Worm (Caenorhabditis elegans): Measurements from ENCODE around the gene ceh-51.
A peak's percentile ranks its signal among the peaks of the same experiment; 100 is the strongest.

Gene ceh-51

ce11 chrV:18882990-18883389 is 9.1 kb downstream of the ceh-51 start:
- peak; percentile 33; the same call in 1 of the 2 replicates for TF ChIP-seq ceh-45 (GFP tag; IDR thresholded peaks at IDR 0.05)

- TF ChIP-seq sox-2 (GFP tag; IDR thresholded peaks at IDR 0.05) = no peak
- TF ChIP-seq T23F11.4 (GFP tag; optimal IDR thresholded peaks at IDR 0.05) = no peak
- no peak for TF ChIP-seq unc-42 (tag; optimal IDR thresholded peaks at IDR 0.05)
- TF ChIP-seq hlh-15 (tag; optimal IDR thresholded peaks at IDR 0.05) = no peak
- no peak for TF ChIP-seq tbx-7 (tag; optimal IDR thresholded peaks at IDR 0.05)
- no peak for TF ChIP-seq dve-1 (tag; optimal IDR thresholded peaks at IDR 0.05)
- TF ChIP-seq ama-1 (optimal IDR thresholded peaks at IDR 0.05) = no peak
- TF ChIP-seq ref-2 (tag; optimal IDR thresholded peaks at IDR 0.05) = no peak
- no peak for TF ChIP-seq unc-86 (tag; optimal IDR thresholded peaks at IDR 0.05)
- TF ChIP-seq pros-1 (tag; optimal IDR thresholded peaks at IDR 0.05) = no peak
- no peak for TF ChIP-seq ceh-34 (tag; optimal IDR thresholded peaks at IDR 0.05)
- TF ChIP-seq C38D4.7 (GFP tag; optimal IDR thresholded peaks at IDR 0.05) = no peak
- TF ChIP-seq K02D7.2 (tag; optimal IDR thresholded peaks at IDR 0.05) = no peak
- TF ChIP-seq syd-9 (tag; optimal IDR thresholded peaks at IDR 0.05) = no peak
- TF ChIP-seq pqm-1 (tag; optimal IDR thresholded peaks at IDR 0.05) = no peak
- no peak for TF ChIP-seq fkh-6 (tag; optimal IDR thresholded peaks at IDR 0.05)
- no peak for TF ChIP-seq Y22D7AL.16 (tag; optimal IDR thresholded peaks at IDR 0.05)
- no peak for TF ChIP-seq gmeb-2 (tag; optimal IDR thresholded peaks at IDR 0.05)
- TF ChIP-seq sox-4 (tag; optimal IDR thresholded peaks at IDR 0.05) = no peak
- no peak for TF ChIP-seq ahr-1 (tag; optimal IDR thresholded peaks at IDR 0.05)
Measured at ce11 chrV:18894924-18895388, 21.0 kb downstream of the ceh-51 start, which contains the start of gene emb-4. Gene emb-4, minus strand, starts transcription at chrV:18894974.

- TF ChIP-seq sdc-2 (tag; optimal IDR thresholded peaks at IDR 0.05) = no peak
- TF ChIP-seq ahr-1 (tag; optimal IDR thresholded peaks at IDR 0.05) = no peak
- TF ChIP-seq unc-42 (tag; optimal IDR thresholded peaks at IDR 0.05) = no peak
- no peak for TF ChIP-seq pha-4 (tag; optimal IDR thresholded peaks at IDR 0.05)
- no peak for TF ChIP-seq ceh-6 (GFP tag; optimal IDR thresholded peaks at IDR 0.05)
- TF ChIP-seq nhr-11 (tag; optimal IDR thresholded peaks at IDR 0.05) = no peak
- TF ChIP-seq ceh-34 (tag; optimal IDR thresholded peaks at IDR 0.05) = no peak
- TF ChIP-seq ztf-16 (tag; optimal IDR thresholded peaks at IDR 0.05) = no peak
Measured at ce11 chrV:18900437-18900836, 26.5 kb downstream of the ceh-51 start, which contains the start of gene nhr-243. Gene nhr-243, minus strand, starts transcription at chrV:18900537.

ce11 chrV:18901530-18901929 is 27.6 kb downstream of the ceh-51 start:
- TF ChIP-seq hlh-30 (tag; optimal IDR thresholded peaks at IDR 0.05; ENCODE audit: insufficient read depth) = no peak
- no peak for TF ChIP-seq unc-42 (tag; optimal IDR thresholded peaks at IDR 0.05)
- TF ChIP-seq npax-4 (tag; optimal IDR thresholded peaks at IDR 0.05) = no peak
- TF ChIP-seq nhr-232 (tag; optimal IDR thresholded peaks at IDR 0.05) = no peak
- TF ChIP-seq gmeb-2 (tag; optimal IDR thresholded peaks at IDR 0.05) = no peak
- no peak for TF ChIP-seq nhr-11 (tag; optimal IDR thresholded peaks at IDR 0.05)
- no peak for TF ChIP-seq sox-4 (tag; optimal IDR thresholded peaks at IDR 0.05)
- no peak for TF ChIP-seq madf-2 (tag; optimal IDR thresholded peaks at IDR 0.05)
- TF ChIP-seq ets-4 (tag; optimal IDR thresholded peaks at IDR 0.05) = no peak
- TF ChIP-seq ama-1 (optimal IDR thresholded peaks at IDR 0.05) = no peak
- TF ChIP-seq lin-11 (tag; optimal IDR thresholded peaks at IDR 0.05) = no peak
- TF ChIP-seq C08G9.2 (tag; optimal IDR thresholded peaks at IDR 0.05) = no peak
- no peak for TF ChIP-seq pha-2 (tag; optimal IDR thresholded peaks at IDR 0.05)
- TF ChIP-seq elt-2 (tag; optimal IDR thresholded peaks at IDR 0.05) = no peak
- TF ChIP-seq Y22D7AL.16 (tag; optimal IDR thresholded peaks at IDR 0.05) = no peak
- no peak for TF ChIP-seq ceh-34 (tag; optimal IDR thresholded peaks at IDR 0.05)

ce11 chrV:18903472-18903871 is 29.5 kb downstream of the ceh-51 start, which contains the start of gene mihp-2:
Gene mihp-2, plus strand, starts transcription at chrV:18903772.
- TF ChIP-seq fkh-10 (GFP tag; optimal IDR thresholded peaks at IDR 0.05) = no peak
- no peak for TF ChIP-seq ceh-22 (tag; optimal IDR thresholded peaks at IDR 0.05)

Data from whole organism, late embryonic.